Worm (Caenorhabditis elegans) whole organism, mixed stage, embryonic: ENCODE results near the gene irld-59.

ENCODE experiments used
- blmp-1 ChIP-seq: fragments of 150-350 bp; optimal IDR thresholded peaks from 2 replicates; lab custom pipeline; 2014; ENCODE audit warnings: missing biosample characterization, missing genetic modification characterization
- lsy-2 ChIP-seq: fragments of 150-350 bp; optimal IDR thresholded peaks from 2 replicates; lab custom pipeline; 2014; ENCODE audit warnings: missing biosample characterization, missing genetic modification characterization
- pha-4 ChIP-seq: fragments of 150-350 bp; optimal IDR thresholded peaks from 2 replicates; lab custom pipeline; 2018; ENCODE audit warnings: missing biosample characterization, missing genetic modification reagents, missing genetic modification characterization
- unc-120 ChIP-seq: sonication (generic microtip); optimal IDR thresholded peaks from 2 replicates; lab custom pipeline; 2017; ENCODE audit warnings: missing genetic modification characterization, missing compliant biosample characterization; ENCODE audit not compliant: poor library complexity, severe bottlenecking

DNA sequence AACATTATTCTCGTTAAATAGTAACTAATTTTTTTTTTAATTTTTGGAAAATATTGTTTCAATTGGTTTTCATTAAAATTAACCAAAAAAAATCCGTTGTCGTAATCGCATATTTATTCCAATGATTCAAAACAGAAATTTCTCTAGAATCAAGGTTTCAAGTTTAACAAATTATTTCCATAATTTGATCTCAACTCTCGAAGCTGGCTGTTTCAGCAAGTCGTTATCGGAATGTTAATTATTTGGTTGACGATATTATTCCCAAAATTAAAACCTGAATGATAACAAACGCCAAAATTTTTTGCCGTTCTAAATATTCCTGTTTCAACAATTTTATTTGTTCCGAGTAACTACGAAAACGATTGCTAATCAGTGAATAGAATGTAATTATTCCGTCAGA is 36.8 kb upstream of the irld-59 start:
- TF ChIP-seq blmp-1 (tag; lab: Kevin White, UChicago) (no peak), pha-4 (no peak), unc-120 (no peak), lsy-2 (tag; lab: Kevin White, UChicago) (no peak)
